Fruit fly (Drosophila melanogaster) Kc167 (cell line): ENCODE data around the gene CG15728.

Experiments
- Sin3A ChIP-seq: fragments of >200 bp; optimal IDR thresholded peaks from 2 replicates; lab custom pipeline; 2018; ENCODE audit warnings: missing external identifiers
- insv ChIP-seq: fragments of >200 bp; optimal IDR thresholded peaks from 3 replicates; lab custom pipeline; 2018; ENCODE audit warnings: missing external identifiers
- psq ChIP-seq: fragments of >200 bp; optimal IDR thresholded peaks from 2 replicates; lab custom pipeline; 2017; ENCODE audit warnings: missing external identifiers

dm6 chrX:12661435-12661949 lies 37.4 kb downstream of the CG15728 start:
- TF ChIP-seq Sin3A (lab: Kevin White, UChicago) (no peak), psq (lab: Kevin White, UChicago) (no peak), insv (no peak)
